Worm (Caenorhabditis elegans) whole organism, L2 larva: ENCODE data around the gene C06G4.4.

ENCODE experiments used
- ZK546.5 ChIP-seq: sonication (generic microtip); optimal IDR thresholded peaks from 2 replicates; lab custom pipeline; 2017; ENCODE audit warnings: missing biosample characterization, missing genetic modification characterization
- ama-1 ChIP-seq: fragments of 150-350 bp; optimal IDR thresholded peaks from 2 replicates; lab custom pipeline; 2018; ENCODE audit warnings: inconsistent platforms
- lin-13 ChIP-seq: fragments of 150-350 bp; optimal IDR thresholded peaks from 2 replicates; lab custom pipeline; 2014; ENCODE audit warnings: missing biosample characterization, missing genetic modification reagents, missing genetic modification characterization
- lin-39 ChIP-seq: fragments of 150-350 bp; optimal IDR thresholded peaks from 2 replicates; lab custom pipeline; 2014; ENCODE audit warnings: missing biosample characterization, missing genetic modification reagents, missing genetic modification characterization
- nhr-10 ChIP-seq: sonication (generic microtip); optimal IDR thresholded peaks from 2 replicates; lab custom pipeline; 2017; ENCODE audit warnings: missing biosample characterization, missing genetic modification characterization
- nhr-12 ChIP-seq: fragments of 150-350 bp; optimal IDR thresholded peaks from 2 replicates; lab custom pipeline; 2014; ENCODE audit warnings: missing biosample characterization, missing genetic modification characterization
- nhr-129 ChIP-seq: fragments of 150-350 bp; optimal IDR thresholded peaks from 2 replicates; lab custom pipeline; 2014; ENCODE audit warnings: missing biosample characterization, missing genetic modification characterization
- nhr-237 ChIP-seq: fragments of 150-350 bp; optimal IDR thresholded peaks from 2 replicates; lab custom pipeline; 2014; ENCODE audit warnings: missing biosample characterization, missing genetic modification characterization
- nhr-6 ChIP-seq: fragments of 150-350 bp; optimal IDR thresholded peaks from 2 replicates; lab custom pipeline; 2014; ENCODE audit warnings: missing biosample characterization, missing genetic modification characterization
- snpc-4 ChIP-seq: fragments of 150-350 bp; optimal IDR thresholded peaks from 2 replicates; lab custom pipeline; 2014; ENCODE audit warnings: missing biosample characterization, missing genetic modification characterization
- unc-39 ChIP-seq: fragments of 150-350 bp; optimal IDR thresholded peaks from 2 replicates; lab custom pipeline; 2014; ENCODE audit warnings: missing biosample characterization, missing genetic modification characterization
- unc-62 ChIP-seq: fragments of 150-350 bp; optimal IDR thresholded peaks from 2 replicates; lab custom pipeline; 2014; ENCODE audit warnings: missing biosample characterization, missing genetic modification reagents, missing genetic modification characterization
- ztf-11 ChIP-seq: sonication (generic microtip); optimal IDR thresholded peaks from 2 replicates; lab custom pipeline; 2017; ENCODE audit warnings: missing biosample characterization, missing genetic modification characterization
- ztf-4 ChIP-seq: fragments of 150-350 bp; optimal IDR thresholded peaks from 2 replicates; lab custom pipeline; 2014; ENCODE audit warnings: missing biosample characterization, missing genetic modification characterization

ce11 chrIII:7948802-7949201 is 28.8 kb downstream of the C06G4.4 start, which contains the start of gene col-90:
- TF ChIP-seq lin-13 (GFP tag; lab: Kevin White, UChicago): no peak
- no peak for TF ChIP-seq ZK546.5 (tag; lab: Kevin White, UChicago)
- TF ChIP-seq unc-39 (tag; lab: Kevin White, UChicago): no peak
- TF ChIP-seq ztf-4 (tag; lab: Kevin White, UChicago): no peak
- TF ChIP-seq nhr-10: no peak
- no peak for TF ChIP-seq snpc-4 (tag; lab: Kevin White, UChicago)
- TF ChIP-seq nhr-129: no peak
- TF ChIP-seq nhr-12 (tag; lab: Kevin White, UChicago): no peak
- no peak for TF ChIP-seq lin-39 (tag; lab: Kevin White, UChicago)
- TF ChIP-seq unc-62 (GFP tag; lab: Kevin White, UChicago): no peak
- no peak for TF ChIP-seq nhr-237 (tag; lab: Kevin White, UChicago)
- TF ChIP-seq nhr-6: no peak
- peak; percentile 59 for TF ChIP-seq ama-1 (lab: Kevin White, UChicago)
- TF ChIP-seq ztf-11 (tag; lab: Kevin White, UChicago): no peak
